Worm (Caenorhabditis elegans) whole organism, L2 larva: ENCODE data around the gene C01G5.4.

ENCODE experiments used
- C34F6.9 ChIP-seq: fragments of 150-350 bp; optimal IDR thresholded peaks from 2 replicates; lab custom pipeline; 2014; ENCODE audit warnings: missing biosample characterization, missing genetic modification characterization
- R02D3.7 ChIP-seq: fragments of 150-350 bp; optimal IDR thresholded peaks from 2 replicates; lab custom pipeline; 2014; ENCODE audit warnings: missing biosample characterization, missing genetic modification characterization
- Y55F3AM.14 ChIP-seq: fragments of 200-800 bp; sonication (Bioruptor generic); optimal IDR thresholded peaks from 2 replicates; lab custom pipeline; 2018; ENCODE audit warnings: mild to moderate bottlenecking, missing genetic modification characterization, missing compliant biosample characterization
- alr-1 ChIP-seq: fragments of 150-350 bp; optimal IDR thresholded peaks from 2 replicates; lab custom pipeline; 2014; ENCODE audit warnings: missing biosample characterization, missing genetic modification characterization
- aly-2 ChIP-seq: fragments of 150-350 bp; optimal IDR thresholded peaks from 2 replicates; lab custom pipeline; 2014; ENCODE audit warnings: missing biosample characterization, missing genetic modification characterization
- ama-1 ChIP-seq: fragments of 150-350 bp; optimal IDR thresholded peaks from 2 replicates; lab custom pipeline; 2018; ENCODE audit warnings: inconsistent platforms
- ceh-82 ChIP-seq: fragments of 150-350 bp; optimal IDR thresholded peaks from 2 replicates; lab custom pipeline; 2014; ENCODE audit warnings: missing biosample characterization, missing genetic modification characterization
- crh-2 ChIP-seq: sonication (generic microtip); optimal IDR thresholded peaks from 2 replicates; lab custom pipeline; 2017; ENCODE audit warnings: missing biosample characterization, missing genetic modification characterization
- dmd-4 ChIP-seq: sonication (generic microtip); optimal IDR thresholded peaks from 2 replicates; lab custom pipeline; 2017; ENCODE audit warnings: missing biosample characterization, missing genetic modification characterization
- egl-27 ChIP-seq: sonication (generic microtip); optimal IDR thresholded peaks from 3 replicates; lab custom pipeline; 2017; ENCODE audit warnings: missing biosample characterization, missing genetic modification reagents, missing genetic modification characterization
- elt-1 ChIP-seq: fragments of 150-350 bp; optimal IDR thresholded peaks from 2 replicates; lab custom pipeline; 2014; ENCODE audit warnings: missing biosample characterization, missing genetic modification characterization
- elt-3 ChIP-seq: sonication (generic microtip); optimal IDR thresholded peaks from 2 replicates; lab custom pipeline; 2017; ENCODE audit warnings: missing biosample characterization, missing genetic modification characterization
- fos-1 ChIP-seq: fragments of 150-350 bp; optimal IDR thresholded peaks from 2 replicates; lab custom pipeline; 2014; ENCODE audit warnings: missing biosample characterization, missing genetic modification characterization
- gmeb-1 ChIP-seq: fragments of 150-350 bp; optimal IDR thresholded peaks from 2 replicates; lab custom pipeline; 2014; ENCODE audit warnings: missing biosample characterization, missing genetic modification characterization
- lin-39 ChIP-seq: fragments of 150-350 bp; optimal IDR thresholded peaks from 2 replicates; lab custom pipeline; 2014; ENCODE audit warnings: missing biosample characterization, missing genetic modification reagents, missing genetic modification characterization
- lsy-2 ChIP-seq, 2 experiments: fragments of 150-350 bp in 1 of 2; sonication (generic microtip) in 1 of 2; optimal IDR thresholded peaks; 2 replicates each; lab custom pipeline; 2014 to 2017; ENCODE audit warnings: missing biosample characterization in 2 of 2, missing genetic modification characterization in 2 of 2
- mab-5 ChIP-seq: fragments of 150-350 bp; optimal IDR thresholded peaks from 2 replicates; lab custom pipeline; 2014; ENCODE audit warnings: missing biosample characterization, missing genetic modification characterization
- nhr-10 ChIP-seq: sonication (generic microtip); optimal IDR thresholded peaks from 2 replicates; lab custom pipeline; 2017; ENCODE audit warnings: missing biosample characterization, missing genetic modification characterization
- nhr-11 ChIP-seq: fragments of 150-350 bp; optimal IDR thresholded peaks from 2 replicates; lab custom pipeline; 2014; ENCODE audit warnings: missing biosample characterization, missing genetic modification characterization
- nhr-12 ChIP-seq: fragments of 150-350 bp; optimal IDR thresholded peaks from 2 replicates; lab custom pipeline; 2014; ENCODE audit warnings: missing biosample characterization, missing genetic modification characterization
- nhr-129 ChIP-seq: fragments of 150-350 bp; optimal IDR thresholded peaks from 2 replicates; lab custom pipeline; 2014; ENCODE audit warnings: missing biosample characterization, missing genetic modification characterization
- nhr-21 ChIP-seq: fragments of 150-350 bp; optimal IDR thresholded peaks from 2 replicates; lab custom pipeline; 2014; ENCODE audit warnings: missing biosample characterization, missing genetic modification characterization
- nhr-237 ChIP-seq: fragments of 150-350 bp; optimal IDR thresholded peaks from 2 replicates; lab custom pipeline; 2014; ENCODE audit warnings: missing biosample characterization, missing genetic modification characterization
- nhr-25 ChIP-seq: fragments of 150-350 bp; sonication (generic microtip); optimal IDR thresholded peaks from 3 replicates; lab custom pipeline; 2014; ENCODE audit warnings: missing biosample characterization, missing genetic modification characterization
- nhr-6 ChIP-seq: fragments of 150-350 bp; optimal IDR thresholded peaks from 2 replicates; lab custom pipeline; 2014; ENCODE audit warnings: missing biosample characterization, missing genetic modification characterization
- nhr-77 ChIP-seq: fragments of 150-350 bp; optimal IDR thresholded peaks from 2 replicates; lab custom pipeline; 2014; ENCODE audit warnings: missing biosample characterization, missing genetic modification characterization
- sem-4 ChIP-seq: fragments of 150-350 bp; optimal IDR thresholded peaks from 2 replicates; lab custom pipeline; 2014; ENCODE audit warnings: missing biosample characterization, missing genetic modification reagents, missing genetic modification characterization
- sma-9 ChIP-seq, 2 experiments: fragments of 150-350 bp in 1 of 2; sonication (generic microtip) in 1 of 2; optimal IDR thresholded peaks; 2 replicates each; lab custom pipeline; 2014 to 2016; ENCODE audit warnings: missing genetic modification characterization in 2 of 2, mild to moderate bottlenecking in 1 of 2, missing biosample characterization in 1 of 2, missing compliant biosample characterization in 1 of 2, missing genetic modification reagents in 1 of 2, moderate library complexity in 1 of 2
- snpc-4 ChIP-seq: fragments of 150-350 bp; optimal IDR thresholded peaks from 2 replicates; lab custom pipeline; 2014; ENCODE audit warnings: missing biosample characterization, missing genetic modification characterization
- unc-39 ChIP-seq: fragments of 150-350 bp; optimal IDR thresholded peaks from 2 replicates; lab custom pipeline; 2014; ENCODE audit warnings: missing biosample characterization, missing genetic modification characterization
- unc-55 ChIP-seq: fragments of 150-350 bp; sonication (generic microtip); optimal IDR thresholded peaks from 3 replicates; lab custom pipeline; 2014; ENCODE audit warnings: missing biosample characterization, missing genetic modification reagents, missing genetic modification characterization
- unc-62 ChIP-seq: fragments of 150-350 bp; optimal IDR thresholded peaks from 2 replicates; lab custom pipeline; 2014; ENCODE audit warnings: missing biosample characterization, missing genetic modification reagents, missing genetic modification characterization
- zag-1 ChIP-seq: fragments of 150-350 bp; optimal IDR thresholded peaks from 2 replicates; lab custom pipeline; 2014; ENCODE audit warnings: missing biosample characterization, missing genetic modification characterization
- ztf-11 ChIP-seq: sonication (generic microtip); optimal IDR thresholded peaks from 2 replicates; lab custom pipeline; 2017; ENCODE audit warnings: missing biosample characterization, missing genetic modification characterization
- ztf-4 ChIP-seq: fragments of 150-350 bp; optimal IDR thresholded peaks from 2 replicates; lab custom pipeline; 2014; ENCODE audit warnings: missing biosample characterization, missing genetic modification characterization

The C01G5.4 gene

DNA sequence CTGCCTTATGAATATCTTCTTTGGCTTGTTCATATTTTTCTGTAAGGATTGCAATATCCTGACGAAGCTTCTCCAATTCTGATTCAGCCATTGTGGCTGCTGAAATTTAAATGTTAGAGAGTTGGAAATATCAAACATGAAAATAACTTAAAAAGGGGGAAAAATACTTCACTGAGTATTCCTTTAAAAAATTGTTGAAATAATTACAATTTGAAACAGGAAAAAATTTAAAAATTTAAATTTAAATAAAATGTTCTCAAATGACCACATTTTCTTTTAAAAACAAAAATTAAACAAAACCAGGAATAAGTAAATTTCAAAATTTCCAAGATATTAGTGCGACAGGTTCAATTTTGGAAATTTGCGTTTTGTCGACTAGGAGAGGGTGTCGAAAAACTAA is 40.7 kb downstream of the C01G5.4 start, which contains the start of gene bicd-1:
Gene bicd-1 (minus strand): TSS at position 101 of the 400 bp plus-strand sequence.
- TF ChIP-seq sma-9 (GFP tag; optimal IDR thresholded peaks at IDR 0.05; lab: Kevin White, UChicago): no peak
- TF ChIP-seq sma-9 (tag; optimal IDR thresholded peaks at IDR 0.05; lab: Kevin White, UChicago): no peak
- TF ChIP-seq mab-5 (tag; lab: Kevin White, UChicago): no peak
- TF ChIP-seq lsy-2 (tag; optimal IDR thresholded peaks at IDR 0.05; lab: Kevin White, UChicago): no peak
- TF ChIP-seq unc-55 (GFP tag; lab: Kevin White, UChicago): no peak
- TF ChIP-seq gmeb-1 (tag; lab: Kevin White, UChicago): no peak
- no peak for TF ChIP-seq nhr-10
- no peak for TF ChIP-seq nhr-6
- no peak for TF ChIP-seq unc-39 (tag; lab: Kevin White, UChicago)
- no peak for TF ChIP-seq nhr-21 (tag; lab: Kevin White, UChicago)
- no peak for TF ChIP-seq elt-1 (tag; lab: Kevin White, UChicago)
- TF ChIP-seq ztf-11 (tag; lab: Kevin White, UChicago): no peak
- no peak for TF ChIP-seq R02D3.7
- TF ChIP-seq Y55F3AM.14 (GFP tag; lab: Kevin White, UChicago): no peak
- TF ChIP-seq elt-3 (tag; lab: Kevin White, UChicago): no peak
- no peak for TF ChIP-seq nhr-77 (tag; lab: Kevin White, UChicago)

DNA sequence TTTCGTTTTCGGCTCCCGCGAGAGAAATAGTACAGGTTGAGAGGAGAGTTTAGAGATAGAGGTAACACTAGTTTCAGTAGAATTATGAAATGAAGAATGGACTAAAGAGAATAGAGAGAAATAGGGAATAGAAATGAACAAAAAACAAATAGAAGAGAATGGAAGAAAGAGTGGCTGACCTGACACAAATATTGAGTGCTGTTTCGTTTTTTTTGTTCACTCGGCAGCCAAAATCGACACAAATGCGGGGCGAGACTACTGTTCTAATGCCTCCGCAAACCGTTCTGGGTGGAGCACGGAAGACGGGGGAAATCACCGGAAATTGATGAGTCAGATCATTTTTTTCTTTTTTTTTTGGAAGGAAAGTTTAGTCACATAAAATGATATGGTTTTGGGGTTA is 41.1 kb downstream of the C01G5.4 start:
- TF ChIP-seq nhr-77 (tag; lab: Kevin White, UChicago): no peak
- TF ChIP-seq dmd-4: no peak
- TF ChIP-seq, all 48 proteins: peak for 0

DNA sequence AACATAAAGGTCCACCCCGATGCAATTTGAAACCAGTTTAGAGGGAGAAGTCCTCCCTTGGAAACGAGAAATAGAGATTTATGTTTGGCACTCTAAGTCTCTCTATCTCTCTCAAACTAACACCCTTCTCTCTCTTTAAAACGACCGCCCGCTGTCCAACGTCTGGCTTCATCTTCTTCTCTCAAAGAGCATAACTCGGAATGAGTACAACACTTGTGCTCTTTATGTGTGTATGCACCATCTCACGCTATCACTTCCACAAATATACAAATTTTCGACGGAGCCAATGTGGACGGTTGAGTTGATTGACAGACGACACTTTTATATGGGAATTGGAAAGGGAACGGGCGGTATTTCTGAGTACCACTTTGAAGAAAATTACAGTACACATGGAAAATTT is 42.8 kb downstream of the C01G5.4 start:
- no peak for TF ChIP-seq lin-39 (tag; lab: Kevin White, UChicago)
- TF ChIP-seq nhr-25 (tag; lab: Kevin White, UChicago): no peak
- TF ChIP-seq fos-1: peak; percentile 42
- peak; percentile 12 for TF ChIP-seq C34F6.9 (tag; lab: Kevin White, UChicago)
- TF ChIP-seq alr-1: no peak

DNA sequence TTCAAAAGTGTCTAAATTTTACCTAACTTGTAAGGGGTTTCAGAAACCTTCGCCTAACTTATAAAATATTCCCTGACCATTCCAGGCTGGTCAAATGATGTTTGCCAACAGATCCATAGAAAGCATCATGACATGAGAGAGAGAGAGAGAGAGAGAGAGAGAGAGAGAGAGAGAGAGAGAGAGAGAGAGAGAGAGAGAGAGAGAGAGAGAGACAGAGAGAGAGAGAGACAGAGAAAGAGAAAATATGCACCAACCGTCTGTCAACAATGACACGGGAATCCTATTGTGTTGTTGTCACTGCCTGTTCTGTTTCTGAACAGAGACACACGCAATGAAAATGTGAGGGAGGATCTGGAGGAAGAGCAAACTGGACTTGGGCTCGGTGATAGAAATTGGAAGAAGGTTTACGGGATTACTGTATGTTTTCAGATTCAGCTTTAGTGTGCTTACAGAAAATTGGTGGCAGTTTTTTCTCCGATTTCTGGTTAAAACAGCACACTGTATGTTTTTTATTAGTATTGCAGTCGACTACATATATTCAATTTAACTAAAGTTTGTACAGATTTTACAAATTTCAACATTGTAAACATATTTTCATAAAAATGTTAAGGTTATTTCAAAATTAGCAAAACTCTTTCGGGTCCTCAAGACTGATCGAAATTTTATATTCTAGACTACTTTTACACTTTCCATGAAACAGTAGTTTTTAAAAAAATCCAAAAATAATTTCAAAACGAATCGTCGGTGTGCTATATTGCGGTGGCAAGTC is 44.6 kb downstream of the C01G5.4 start:
- TF ChIP-seq ceh-82 (tag; lab: Kevin White, UChicago) (no peak), nhr-6 (no peak), nhr-237 (no peak), aly-2 (no peak), egl-27 (no peak), unc-62 (GFP tag; lab: Kevin White, UChicago) (no peak), elt-3 (tag; lab: Kevin White, UChicago) (no peak), nhr-77 (tag; lab: Kevin White, UChicago) (no peak), nhr-129 (tag; lab: Kevin White, UChicago) (peak; percentile 26), unc-55 (GFP tag; lab: Kevin White, UChicago) (no peak), nhr-25 (tag; lab: Kevin White, UChicago) (no peak), dmd-4 (no peak), nhr-12 (tag; lab: Kevin White, UChicago) (no peak), ama-1 (lab: Kevin White, UChicago) (no peak), snpc-4 (tag; lab: Kevin White, UChicago) (no peak), mab-5 (tag; lab: Kevin White, UChicago) (no peak), ztf-4 (tag; lab: Kevin White, UChicago) (no peak), Y55F3AM.14 (GFP tag; lab: Kevin White, UChicago) (no peak), crh-2 (peak; percentile 30), elt-1 (tag; lab: Kevin White, UChicago) (no peak), gmeb-1 (tag; lab: Kevin White, UChicago) (peak; percentile 2), nhr-11 (no peak), sem-4 (tag; lab: Kevin White, UChicago) (no peak), alr-1 (no peak), zag-1 (tag; lab: Kevin White, UChicago) (no peak), sma-9 (GFP tag; optimal IDR thresholded peaks at IDR 0.05; lab: Kevin White, UChicago) (no peak), sma-9 (tag; optimal IDR thresholded peaks at IDR 0.05; lab: Kevin White, UChicago) (no peak)
